Worm (Caenorhabditis elegans): ENCODE measurements around the gene ngn-1.

ce11 chrIV:2613754-2614244 lies 14.3 kb downstream of the ngn-1 start, which contains the start of gene daao-1:
- TF ChIP-seq ceh-36 (tag; optimal IDR thresholded peaks at IDR 0.05) (no peak), sea-1 (GFP tag; conservative IDR thresholded peaks at IDR 0.05) (no peak), ama-1 (optimal IDR thresholded peaks at IDR 0.05) (no peak), tbx-11 (GFP tag; IDR thresholded peaks at IDR 0.05) (no peak), aly-1 (tag; optimal IDR thresholded peaks at IDR 0.05) (no peak), flt-1 (GFP tag; IDR thresholded peaks at IDR 0.05) (no peak)
